Fruit fly (Drosophila melanogaster) whole organism, wandering third instar larva: Measurements from ENCODE around the gene CheB38a.

Experiments
- GATAd ChIP-seq: sonication (Bioruptor generic); optimal IDR thresholded peaks from 2 replicates; lab custom pipeline; 2016; ENCODE audit warnings: missing biosample characterization, missing genetic modification characterization
- Hnf4 ChIP-seq: fragments of 200-800 bp; sonication (Bioruptor generic); optimal IDR thresholded peaks from 2 replicates; lab custom pipeline; 2016; ENCODE audit warnings: missing biosample characterization, mild to moderate bottlenecking, missing genetic modification characterization
- Hr83 ChIP-seq: fragments of 200-300 bp; sonication (Bioruptor generic); optimal IDR thresholded peaks from 2 replicates; lab custom pipeline; 2016; ENCODE audit warnings: missing biosample characterization, mild to moderate bottlenecking, missing genetic modification characterization, moderate library complexity; ENCODE audit not compliant: poor library complexity, severe bottlenecking
- OdsH ChIP-seq: fragments of 200-800 bp; sonication (Bioruptor generic); optimal IDR thresholded peaks from 2 replicates; lab custom pipeline; 2016; ENCODE audit warnings: missing biosample characterization, mild to moderate bottlenecking, missing genetic modification characterization
- Sp1 ChIP-seq: fragments of 200-800 bp; sonication (Bioruptor generic); optimal IDR thresholded peaks from 3 replicates; lab custom pipeline; 2019; ENCODE audit warnings: missing biosample characterization, mild to moderate bottlenecking, missing genetic modification characterization, moderate library complexity
- br ChIP-seq: fragments of 200-800 bp; sonication (Bioruptor generic); optimal IDR thresholded peaks from 2 replicates; lab custom pipeline; 2016; ENCODE audit warnings: missing biosample characterization, missing genetic modification characterization
- fru ChIP-seq: fragments of 200-800 bp; sonication (Bioruptor generic); optimal IDR thresholded peaks from 3 replicates; lab custom pipeline; 2016; ENCODE audit warnings: missing biosample characterization, mild to moderate bottlenecking, missing genetic modification characterization
- psq ChIP-seq: fragments of 200-800 bp; sonication (Bioruptor generic); optimal IDR thresholded peaks from 3 replicates; lab custom pipeline; 2017; ENCODE audit warnings: missing biosample characterization, mild to moderate bottlenecking, missing genetic modification characterization, moderate library complexity
- sv ChIP-seq: fragments of 200-800 bp; sonication (Bioruptor generic); optimal IDR thresholded peaks from 3 replicates; lab custom pipeline; 2016; ENCODE audit warnings: missing biosample characterization, missing genetic modification characterization
- usp ChIP-seq: fragments of >200 bp; optimal IDR thresholded peaks from 2 replicates; lab custom pipeline; 2017; ENCODE audit warnings: missing biosample characterization, missing genetic modification characterization

DNA sequence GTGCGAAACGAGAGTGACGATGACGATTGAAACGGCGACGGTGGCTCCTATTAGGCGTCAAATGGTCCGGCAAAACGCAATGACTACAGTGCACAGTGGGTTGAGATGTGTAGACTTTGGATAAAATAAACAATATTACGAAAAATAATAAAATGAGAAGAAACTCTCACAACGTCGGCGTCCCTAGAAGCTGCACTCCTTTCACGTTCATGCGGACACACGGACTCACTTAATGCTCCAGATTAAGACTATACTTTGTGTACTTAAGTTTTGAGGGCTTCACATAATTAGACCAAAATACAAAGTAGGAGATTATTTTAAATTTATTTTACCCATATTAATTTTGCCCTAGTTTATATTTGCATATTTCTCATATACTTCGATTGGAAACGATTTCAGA, 21.7 kb upstream of the CheB38a start:
- TF ChIP-seq fru (GFP tag; lab: Kevin White, UChicago) (no peak), Sp1 (GFP tag; lab: Kevin White, UChicago) (no peak), usp (GFP tag; lab: Kevin White, UChicago) (no peak), Hr83 (GFP tag; lab: Kevin White, UChicago) (no peak), sv (no peak), Hnf4 (GFP tag; lab: Kevin White, UChicago) (no peak), OdsH (GFP tag; lab: Kevin White, UChicago) (no peak), GATAd (GFP tag; lab: Kevin White, UChicago) (no peak), br (GFP tag; lab: Kevin White, UChicago) (no peak), psq (GFP tag; lab: Kevin White, UChicago) (no peak)
